Fruit fly (Drosophila melanogaster): ENCODE results near the gene CCAP-R.

CCAP-R gene

dm6 chr3R:25880198-25880970 is 75.7 kb downstream of the CCAP-R start:
- no peak for TF ChIP-seq Mnt (GFP tag; optimal IDR thresholded peaks at IDR 0.05)
- TF ChIP-seq CG11617 (GFP tag; optimal IDR thresholded peaks at IDR 0.05), result peak; percentile 5
- TF ChIP-seq Clk (GFP tag; optimal IDR thresholded peaks at IDR 0.05), result no peak
- TF ChIP-seq ovo (GFP tag; optimal IDR thresholded peaks at IDR 0.05), result peak; percentile 15
- TF ChIP-seq CG14711 (tag; optimal IDR thresholded peaks at IDR 0.05), result peak; percentile 19
- TF ChIP-seq toe (GFP tag; optimal IDR thresholded peaks at IDR 0.05), result no peak
- TF ChIP-seq bab1 (GFP tag; optimal IDR thresholded peaks at IDR 0.05), result no peak
- TF ChIP-seq CG1620 (GFP tag; optimal IDR thresholded peaks at IDR 0.05), result no peak
- no peak for TF ChIP-seq cic (GFP tag; optimal IDR thresholded peaks at IDR 0.05)
- no peak for TF ChIP-seq Hr96 (GFP tag; optimal IDR thresholded peaks at IDR 0.05)
- TF ChIP-seq pad (GFP tag; optimal IDR thresholded peaks at IDR 0.05), result peak; percentile 62
- no peak for TF ChIP-seq CG5204 (GFP tag; optimal IDR thresholded peaks at IDR 0.05)
- no peak for TF ChIP-seq tj (GFP tag; optimal IDR thresholded peaks at IDR 0.05)
- TF ChIP-seq Crg-1 (GFP tag; optimal IDR thresholded peaks at IDR 0.05), result no peak
- no peak for TF ChIP-seq CG33017 (tag; optimal IDR thresholded peaks at IDR 0.05)
- TF ChIP-seq kay (GFP tag; ENCODE audit: borderline replicate concordance), result no peak
- TF ChIP-seq CG7045 (GFP tag; optimal IDR thresholded peaks at IDR 0.05), result no peak
- TF ChIP-seq cnc (optimal IDR thresholded peaks at IDR 0.05), result no peak
- TF ChIP-seq CG7101 (tag; optimal IDR thresholded peaks at IDR 0.05), result no peak
- no peak for TF ChIP-seq CG12768 (GFP tag; optimal IDR thresholded peaks at IDR 0.05)

- TF ChIP-seq toe (GFP tag; optimal IDR thresholded peaks at IDR 0.05), result peak; percentile 10
- peak; percentile 54 for TF ChIP-seq kay (GFP tag; ENCODE audit: borderline replicate concordance)
- TF ChIP-seq CG12768 (GFP tag; optimal IDR thresholded peaks at IDR 0.05), result no peak
- no peak for TF ChIP-seq tj (GFP tag; optimal IDR thresholded peaks at IDR 0.05)
- TF ChIP-seq cnc (optimal IDR thresholded peaks at IDR 0.05), result no peak
- TF ChIP-seq CG14711 (tag; optimal IDR thresholded peaks at IDR 0.05), result peak; percentile 37
Measured at dm6 chr3R:25879324-25879766, 76.7 kb downstream of the CCAP-R start.

dm6 chr3R:25877064-25877463 is 79.0 kb downstream of the CCAP-R start:
- no peak for TF ChIP-seq CG7045 (GFP tag; optimal IDR thresholded peaks at IDR 0.05)
- TF ChIP-seq Mnt (GFP tag; optimal IDR thresholded peaks at IDR 0.05), result no peak
- no peak for TF ChIP-seq CG5204 (GFP tag; optimal IDR thresholded peaks at IDR 0.05)
- TF ChIP-seq kay (GFP tag; ENCODE audit: borderline replicate concordance), result peak; percentile 39

- TF ChIP-seq CG5204 (GFP tag; optimal IDR thresholded peaks at IDR 0.05), result no peak
Measured at dm6 chr3R:25876639-25877038, 79.4 kb downstream of the CCAP-R start.
